Worm (Caenorhabditis elegans) whole organism, young adult: ENCODE data around the gene F46B3.9.

ENCODE experiments used
- ama-1 ChIP-seq, 3 experiments: fragments of 150-350 bp in 1 of 3; sonication (generic microtip) in 2 of 3; optimal IDR thresholded peaks; 2 replicates each; lab custom pipeline; 2014 to 2018; ENCODE audit warnings: missing biosample characterization in 2 of 3, missing genetic modification characterization in 2 of 3, missing genetic modification reagents in 2 of 3
- hrde-1 ChIP-seq: sonication (generic microtip); optimal IDR thresholded peaks from 2 replicates; lab custom pipeline; 2016; ENCODE audit warnings: missing genetic modification characterization, mild to moderate bottlenecking, missing compliant biosample characterization, moderate library complexity, missing genotype, missing genetic modification reagents, borderline replicate concordance
- tbp1 ChIP-seq: fragments of 200-800 bp; sonication (Bioruptor generic); optimal IDR thresholded peaks from 2 replicates; lab custom pipeline; 2018; ENCODE audit warnings: mild to moderate bottlenecking, missing genetic modification characterization, missing compliant biosample characterization
- unc-130 ChIP-seq: sonication (generic microtip); optimal IDR thresholded peaks from 2 replicates; lab custom pipeline; 2016; ENCODE audit warnings: missing genetic modification reagents, missing genetic modification characterization, missing compliant biosample characterization
- ztf-22 ChIP-seq: fragments of 200-800 bp; sonication (Bioruptor generic); optimal IDR thresholded peaks from 2 replicates; lab custom pipeline; 2018; ENCODE audit warnings: mild to moderate bottlenecking, missing genetic modification characterization, moderate library complexity, missing compliant biosample characterization

DNA sequence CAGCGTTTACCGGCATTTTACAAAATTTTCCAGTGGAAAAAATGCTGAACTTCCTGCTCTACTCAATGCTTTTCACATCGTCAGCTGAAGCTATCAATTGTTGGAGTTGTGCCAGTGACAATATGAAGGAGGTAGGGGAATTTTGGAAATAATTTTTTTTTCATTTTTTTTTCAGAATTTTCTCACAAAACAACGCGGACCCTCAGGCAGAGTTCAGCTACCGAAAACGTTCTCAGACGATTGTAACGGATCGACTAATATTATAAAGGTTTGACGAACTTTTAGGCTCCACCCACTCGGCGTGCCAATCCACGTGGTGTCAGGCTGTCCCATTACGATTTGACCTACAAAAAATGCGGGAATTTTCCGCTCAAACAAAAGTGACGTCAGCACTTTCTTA, 46.4 kb downstream of the F46B3.9 start, which contains the start of gene F26F2.8:
- TF ChIP-seq ama-1 (optimal IDR thresholded peaks at IDR 0.05; lab: Kevin White, UChicago) = no peak
- no peak for TF ChIP-seq ama-1 (GFP tag; optimal IDR thresholded peaks at IDR 0.05; lab: Kevin White, UChicago)
- TF ChIP-seq ztf-22 (GFP tag; lab: Kevin White, UChicago) = no peak
- no peak for TF ChIP-seq unc-130 (GFP tag; lab: Kevin White, UChicago)
- no peak for TF ChIP-seq tbp1 (GFP tag; lab: Kevin White, UChicago)
- TF ChIP-seq hrde-1 = no peak
